Fruit fly (Drosophila melanogaster) whole organism, wandering third instar larva: Measurements from ENCODE around the gene CG33098.

Source experiments
- CG9705 ChIP-seq: fragments of 200-800 bp; sonication (Bioruptor generic); optimal IDR thresholded peaks from 2 replicates; lab custom pipeline; 2018; ENCODE audit warnings: missing biosample characterization, mild to moderate bottlenecking, missing genetic modification characterization
- Dif ChIP-seq: fragments of 200-275, 200-300 bp; sonication (Bioruptor generic); optimal IDR thresholded peaks from 2 replicates; lab custom pipeline; 2018; ENCODE audit warnings: missing biosample characterization, missing genetic modification characterization; ENCODE audit not compliant: partially characterized antibody
- HLH106 ChIP-seq: fragments of 200-800 bp; optimal IDR thresholded peaks from 3 replicates; lab custom pipeline; 2019; ENCODE audit warnings: missing biosample characterization, mild to moderate bottlenecking, missing genetic modification characterization, moderate library complexity
- Mio ChIP-seq: sonication (Bioruptor generic); optimal IDR thresholded peaks from 2 replicates; lab custom pipeline; 2016; ENCODE audit warnings: missing biosample characterization, missing genetic modification characterization
- N ChIP-seq: fragments of >200 bp; optimal IDR thresholded peaks from 2 replicates; lab custom pipeline; 2018; ENCODE audit warnings: missing biosample characterization, missing external identifiers, missing genetic modification characterization
- br ChIP-seq: fragments of 200-800 bp; sonication (Bioruptor generic); optimal IDR thresholded peaks from 2 replicates; lab custom pipeline; 2016; ENCODE audit warnings: missing biosample characterization, missing genetic modification characterization
- dsf ChIP-seq: sonication (Bioruptor generic); optimal IDR thresholded peaks from 2 replicates; lab custom pipeline; 2016; ENCODE audit warnings: missing biosample characterization, missing genetic modification characterization, borderline replicate concordance
- ey ChIP-seq: fragments of 200-800 bp; sonication (Bioruptor generic); optimal IDR thresholded peaks from 2 replicates; lab custom pipeline; 2016; ENCODE audit warnings: missing biosample characterization, missing genetic modification characterization
- tai ChIP-seq: sonication (Bioruptor generic); optimal IDR thresholded peaks from 2 replicates; lab custom pipeline; 2016; ENCODE audit warnings: missing biosample characterization, missing genetic modification characterization
- woc ChIP-seq: sonication (Bioruptor generic); optimal IDR thresholded peaks from 2 replicates; lab custom pipeline; 2016; ENCODE audit warnings: missing biosample characterization, mild to moderate bottlenecking, missing genetic modification characterization

DNA sequence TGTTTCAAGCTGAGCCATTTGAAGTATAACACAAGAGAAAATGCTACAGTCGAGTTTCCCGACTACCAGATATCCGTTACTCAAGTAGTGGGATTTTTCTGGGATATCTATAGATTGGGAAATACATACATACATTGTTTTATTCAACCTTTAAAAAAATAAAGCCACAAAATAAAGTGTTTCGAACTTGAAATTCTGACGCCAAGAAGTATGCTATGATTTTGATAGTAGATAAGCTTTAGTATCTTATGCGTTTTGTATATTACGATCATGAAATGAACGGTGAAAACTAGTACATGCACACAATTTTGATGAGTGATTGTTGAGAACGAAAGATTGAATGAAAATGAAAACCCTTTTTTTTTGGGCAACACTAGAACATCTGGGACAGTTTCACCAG, 23.4 kb upstream of the CG33098 start:
- TF ChIP-seq br (no peak), woc (GFP tag; lab: Kevin White, UChicago) (no peak), Dif (GFP tag; lab: Kevin White, UChicago) (no peak), tai (GFP tag; lab: Kevin White, UChicago) (no peak), Mio (GFP tag; lab: Kevin White, UChicago) (no peak), CG9705 (GFP tag; lab: Kevin White, UChicago) (no peak), dsf (GFP tag; lab: Kevin White, UChicago) (no peak), HLH106 (no peak), ey (GFP tag; lab: Kevin White, UChicago) (no peak), N (no peak)
